Worm (Caenorhabditis elegans) whole organism, L4 larva: Measurements from ENCODE around the gene gad-3.

ENCODE experiments used
- D1046.2 ChIP-seq: fragments of 200-800 bp; sonication (Bioruptor generic); IDR thresholded peaks from 2 replicates; pipeline ENCODE4 v1.3.6; 2022; ENCODE audit warnings: missing genetic modification characterization, missing compliant biosample characterization
- F10B5.3 ChIP-seq: sonication (generic microtip); optimal IDR thresholded peaks from 2 replicates; lab custom pipeline; 2016; ENCODE audit warnings: mild to moderate bottlenecking, missing genetic modification characterization, missing compliant biosample characterization
- F44E2.7 ChIP-seq: fragments of 200-800 bp; sonication (Bioruptor generic); IDR thresholded peaks from 2 replicates; pipeline ENCODE4 v2.1.2; 2022; ENCODE audit warnings: missing genetic modification characterization, missing compliant biosample characterization
- F49E8.2 ChIP-seq: sonication (generic microtip); optimal IDR thresholded peaks from 2 replicates; lab custom pipeline; 2016; ENCODE audit warnings: missing compliant biosample characterization, mild to moderate bottlenecking, missing genetic modification characterization, borderline replicate concordance
- T26A8.4 ChIP-seq: fragments of 200-800 bp; sonication (Bioruptor generic); IDR thresholded peaks from 2 replicates; pipeline ENCODE4 v1.3.6; 2022; ENCODE audit warnings: missing genetic modification characterization, missing compliant biosample characterization
- Y48G9A.11 ChIP-seq: fragments of 200-800 bp; sonication (Bioruptor generic); IDR thresholded peaks from 2 replicates; pipeline ENCODE4 v1.3.6; 2022; ENCODE audit warnings: missing genetic modification reagents, missing genetic modification characterization, missing compliant biosample characterization
- Y5F2A.4 ChIP-seq: fragments of 200-800 bp; sonication (Bioruptor generic); optimal IDR thresholded peaks from 2 replicates; lab custom pipeline; 2018; ENCODE audit warnings: mild to moderate bottlenecking, missing genetic modification characterization, missing compliant biosample characterization
- ZK546.5 ChIP-seq, 2 experiments: sonication (generic microtip); optimal IDR thresholded peaks; 2 replicates each; lab custom pipeline; 2017; ENCODE audit warnings: missing biosample characterization in 2 of 2, missing genetic modification characterization in 2 of 2
- aha-1 ChIP-seq: fragments of 150-350 bp; peaks from one replicate; lab custom pipeline; 2014; ENCODE audit warnings: missing biosample characterization, missing genetic modification characterization
- ceh-20 ChIP-seq: fragments of 200-800 bp; sonication (Bioruptor generic); IDR thresholded peaks from 2 replicates; pipeline ENCODE4 v1.3.6; 2022; ENCODE audit warnings: missing genetic modification reagents, missing genetic modification characterization, missing compliant biosample characterization
- ceh-44 ChIP-seq: fragments of 200-800 bp; sonication (Bioruptor generic); IDR thresholded peaks from 2 replicates; pipeline ENCODE4 v1.3.6; 2022; ENCODE audit warnings: missing genetic modification reagents, missing genetic modification characterization, missing compliant biosample characterization
- cey-2 ChIP-seq: sonication (generic microtip); optimal IDR thresholded peaks from 3 replicates; lab custom pipeline; 2017; ENCODE audit warnings: missing genetic modification characterization, mild to moderate bottlenecking, missing compliant biosample characterization, antibody characterized with exemption, borderline replicate concordance; ENCODE audit not compliant: insufficient read depth
- daf-12 ChIP-seq: fragments of 150-350 bp; optimal IDR thresholded peaks from 2 replicates; lab custom pipeline; 2014; ENCODE audit warnings: missing biosample characterization, missing genetic modification reagents, missing genetic modification characterization
- dmd-6 ChIP-seq: fragments of 200-800 bp; sonication (Bioruptor generic); IDR thresholded peaks from 2 replicates; pipeline ENCODE4 v1.3.6; 2022; ENCODE audit warnings: missing genetic modification reagents, missing genetic modification characterization, missing compliant biosample characterization
- dpl-1 ChIP-seq: fragments of 150-350 bp; optimal IDR thresholded peaks from 2 replicates; lab custom pipeline; 2014; ENCODE audit warnings: missing biosample characterization, missing genetic modification reagents, missing genetic modification characterization
- duxl-1 ChIP-seq: sonication (generic microtip); optimal IDR thresholded peaks from 2 replicates; lab custom pipeline; 2016; ENCODE audit warnings: mild to moderate bottlenecking, missing genetic modification characterization, moderate library complexity, missing compliant biosample characterization; ENCODE audit not compliant: poor library complexity
- hlh-11 ChIP-seq: fragments of 200-800 bp; sonication (Bioruptor generic); optimal IDR thresholded peaks from 2 replicates; lab custom pipeline; 2018; ENCODE audit warnings: mild to moderate bottlenecking, missing genetic modification characterization, missing compliant biosample characterization
- hmg-1.1 ChIP-seq: fragments of 200-800 bp; sonication (Bioruptor generic); IDR thresholded peaks from 2 replicates; pipeline ENCODE4 v1.3.6; 2022; ENCODE audit warnings: missing genetic modification reagents, missing genetic modification characterization, missing compliant biosample characterization
- lin-15B ChIP-seq: fragments of 150-350 bp; sonication (generic microtip); optimal IDR thresholded peaks from 3 replicates; lab custom pipeline; 2014; ENCODE audit warnings: missing biosample characterization, missing genetic modification characterization
- lin-29 ChIP-seq: fragments of 200-800 bp; sonication (Bioruptor generic); IDR thresholded peaks from 2 replicates; pipeline ENCODE4 v1.3.6; 2022; ENCODE audit warnings: missing genetic modification reagents, missing genetic modification characterization, missing compliant biosample characterization
- lin-38 ChIP-seq: fragments of 200-800 bp; sonication (Bioruptor generic); IDR thresholded peaks from 2 replicates; pipeline ENCODE4 v1.3.6; 2022; ENCODE audit warnings: missing genetic modification reagents, missing genetic modification characterization, missing compliant biosample characterization
- lin-39 ChIP-seq: fragments of 150-350 bp; optimal IDR thresholded peaks from 2 replicates; lab custom pipeline; 2014; ENCODE audit warnings: missing biosample characterization, missing genetic modification reagents, missing genetic modification characterization
- lsy-2 ChIP-seq, 2 experiments: fragments of 150-350 bp in 1 of 2; sonication (generic microtip) in 1 of 2; optimal IDR thresholded peaks; 2 replicates each; lab custom pipeline; 2014 to 2017; ENCODE audit warnings: missing biosample characterization in 2 of 2, missing genetic modification characterization in 2 of 2
- mes-2 ChIP-seq: sonication (generic microtip); optimal IDR thresholded peaks from 2 replicates; lab custom pipeline; 2016; ENCODE audit warnings: missing genotype, mild to moderate bottlenecking, missing genetic modification characterization, missing compliant biosample characterization; ENCODE audit not compliant: poor library complexity, severe bottlenecking
- mxl-3 ChIP-seq: fragments of 200-800 bp; sonication (Bioruptor generic); optimal IDR thresholded peaks from 2 replicates; lab custom pipeline; 2018; ENCODE audit warnings: mild to moderate bottlenecking, missing genetic modification characterization, missing compliant biosample characterization
- nhr-10 ChIP-seq: fragments of 150-350 bp; optimal IDR thresholded peaks from 2 replicates; lab custom pipeline; 2014; ENCODE audit warnings: missing biosample characterization, missing genetic modification characterization
- nhr-102 ChIP-seq: sonication (generic microtip); optimal IDR thresholded peaks from 2 replicates; lab custom pipeline; 2016; ENCODE audit warnings: mild to moderate bottlenecking, missing genetic modification characterization, moderate library complexity, missing compliant biosample characterization
- nhr-41 ChIP-seq: fragments of 200-800 bp; sonication (Bioruptor generic); IDR thresholded peaks from 2 replicates; pipeline ENCODE4 v1.3.6; 2022; ENCODE audit warnings: missing genetic modification reagents, missing genetic modification characterization, missing compliant biosample characterization
- nhr-42 ChIP-seq: fragments of 200-800 bp; sonication (Bioruptor generic); IDR thresholded peaks from 2 replicates; pipeline ENCODE4 v1.3.6; 2022; ENCODE audit warnings: missing genetic modification characterization, missing compliant biosample characterization
- pqm-1 ChIP-seq: sonication (generic microtip); optimal IDR thresholded peaks from 2 replicates; lab custom pipeline; 2017; ENCODE audit warnings: missing biosample characterization, missing genetic modification characterization
- snpc-1.2 ChIP-seq: fragments of 200-800 bp; sonication (Bioruptor generic); IDR thresholded peaks from 2 replicates; pipeline ENCODE4 v1.3.6; 2022; ENCODE audit warnings: missing genetic modification reagents, missing genetic modification characterization, missing compliant biosample characterization
- spr-3 ChIP-seq: fragments of 200-800 bp; sonication (Bioruptor generic); optimal IDR thresholded peaks from 2 replicates; lab custom pipeline; 2018; ENCODE audit warnings: mild to moderate bottlenecking, missing genetic modification characterization, missing compliant biosample characterization
- tra-1 ChIP-seq: fragments of 200-800 bp; sonication (Bioruptor generic); IDR thresholded peaks from 2 replicates; pipeline ENCODE4 v1.3.6; 2022; ENCODE audit warnings: missing genetic modification reagents, missing genetic modification characterization, missing compliant biosample characterization
- unc-62 ChIP-seq, 3 experiments: fragments of 150-350 bp in 1 of 3; sonication (generic microtip); optimal IDR thresholded peaks in 2 of 3; peaks in 1 of 3; 1 replicate in 1 of 3; 2 replicates in 2 of 3; lab custom pipeline; 2014 to 2017; ENCODE audit warnings: missing biosample characterization in 3 of 3, missing genetic modification characterization in 3 of 3, missing genetic modification reagents in 3 of 3, missing genotype in 1 of 3
- vab-7 ChIP-seq: fragments of 200-800 bp; sonication (Bioruptor generic); IDR thresholded peaks from 2 replicates; pipeline ENCODE4 v1.3.6; 2022; ENCODE audit warnings: missing genetic modification reagents, missing genetic modification characterization, missing compliant biosample characterization
- zag-1 ChIP-seq: fragments of 150-350 bp; optimal IDR thresholded peaks from 2 replicates; lab custom pipeline; 2014; ENCODE audit warnings: missing biosample characterization, missing genetic modification characterization
- zip-11 ChIP-seq: fragments of 200-800 bp; sonication (Bioruptor generic); IDR thresholded peaks from 2 replicates; pipeline ENCODE4 v1.3.6; 2022; ENCODE audit warnings: missing genetic modification characterization, missing compliant biosample characterization

gad-3 gene

DNA sequence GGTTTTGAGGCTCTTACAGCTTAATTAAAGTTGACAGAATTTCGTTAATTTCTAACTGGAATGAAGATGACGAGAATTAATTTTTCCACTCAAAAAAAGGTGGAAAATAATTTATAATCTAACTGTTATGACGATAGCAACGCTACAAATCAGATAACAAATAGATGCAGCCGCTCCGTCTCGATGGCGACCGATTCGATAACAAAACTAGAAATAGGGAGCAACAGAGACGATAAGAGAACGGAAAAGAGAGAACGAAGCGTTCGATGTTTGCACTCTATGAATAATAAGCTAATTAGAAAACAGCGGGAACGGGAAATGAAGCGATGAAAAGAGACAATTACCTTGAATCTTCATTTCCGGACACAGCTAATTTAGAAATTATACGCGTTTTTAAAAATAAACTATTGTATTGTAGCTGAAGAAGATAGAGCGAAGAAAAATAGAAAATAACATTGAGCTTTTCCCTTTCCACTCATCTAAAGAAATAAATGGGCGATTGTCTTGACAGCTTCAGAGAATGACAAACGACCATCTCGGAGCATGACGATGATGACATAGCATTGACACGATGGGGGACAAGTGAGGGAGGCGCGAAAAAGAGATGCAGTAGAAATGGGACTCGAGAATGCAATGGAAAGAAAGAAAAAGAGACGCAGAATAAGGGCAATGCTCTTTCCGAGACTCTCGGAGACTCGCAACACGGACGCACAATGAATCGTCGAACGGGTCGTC, 46.0 kb upstream of the gad-3 start (continued):
- TF ChIP-seq unc-62 (GFP tag; optimal IDR thresholded peaks at IDR 0.05 in 1 of 2; lab: Kevin White, UChicago) (peak in 1 of 2 experiments; percentile 99), unc-62 (tag; optimal IDR thresholded peaks at IDR 0.05; lab: Kevin White, UChicago) (no peak), spr-3 (GFP tag; lab: Kevin White, UChicago) (no peak), lin-38 (no peak), dpl-1 (GFP tag; lab: Kevin White, UChicago) (no peak), mes-2 (peak; percentile 25), ceh-44 (GFP tag; lab: Robert Waterston, UW) (no peak), Y48G9A.11 (GFP tag; lab: Robert Waterston, UW) (no peak), lin-29 (no peak), vab-7 (GFP tag; lab: Robert Waterston, UW) (no peak), lin-15B (tag; lab: Kevin White, UChicago) (no peak), nhr-41 (no peak), F49E8.2 (tag; lab: Kevin White, UChicago) (no peak), nhr-42 (no peak), nhr-102 (no peak), zip-11 (no peak), dmd-6 (GFP tag; lab: Robert Waterston, UW) (peak; percentile 41; the same call in 1 of the 2 replicates), F10B5.3 (tag; lab: Kevin White, UChicago) (no peak), lsy-2 (tag; optimal IDR thresholded peaks at IDR 0.05; lab: Kevin White, UChicago) (peak in 1 of 2 experiments; percentile 4), pqm-1 (tag; lab: Kevin White, UChicago) (peak; percentile 56), ZK546.5 (tag; optimal IDR thresholded peaks at IDR 0.05; lab: Kevin White, UChicago) (no peak), T26A8.4 (GFP tag; lab: Robert Waterston, UW) (no peak), cey-2 (tag; lab: Kevin White, UChicago) (no peak)

DNA sequence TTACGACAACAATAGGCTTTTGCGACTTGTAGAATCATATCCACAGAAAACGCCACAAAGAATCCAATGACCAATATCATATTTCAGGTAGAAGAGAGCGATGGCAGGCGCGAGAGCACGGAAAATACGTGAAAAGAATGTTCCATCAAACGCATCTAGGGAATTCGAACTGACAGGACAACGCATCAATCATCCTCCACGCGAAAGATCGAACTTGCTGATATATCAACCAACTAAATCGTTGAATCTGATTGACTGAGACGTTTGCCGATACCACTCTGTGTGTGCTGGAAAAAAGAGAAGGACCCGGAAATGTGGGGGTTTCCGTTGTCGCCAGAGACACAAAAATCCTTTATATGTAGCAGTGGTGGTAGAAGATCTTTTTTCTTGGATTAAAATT, 45.4 kb upstream of the gad-3 start:
- TF ChIP-seq daf-12 (no peak), mxl-3 (no peak), nhr-10 (no peak), lin-39 (tag; lab: Kevin White, UChicago) (no peak), F44E2.7 (GFP tag; lab: Robert Waterston, UW) (no peak), zag-1 (tag; lab: Kevin White, UChicago) (no peak), Y5F2A.4 (GFP tag; lab: Kevin White, UChicago) (no peak), aha-1 (tag; lab: Kevin White, UChicago) (peak; percentile 73), ceh-20 (GFP tag; lab: Robert Waterston, UW) (peak; percentile 85), tra-1 (GFP tag; lab: Robert Waterston, UW) (no peak), snpc-1.2 (GFP tag; lab: Robert Waterston, UW) (no peak), unc-62 (GFP tag; optimal IDR thresholded peaks at IDR 0.05 in 1 of 2; lab: Kevin White, UChicago) (peak in 1 of 2 experiments; percentile 100), unc-62 (tag; optimal IDR thresholded peaks at IDR 0.05; lab: Kevin White, UChicago) (no peak), D1046.2 (no peak), hlh-11 (tag; lab: Kevin White, UChicago) (no peak), hmg-1.1 (no peak), duxl-1 (tag; lab: Kevin White, UChicago) (no peak), Y48G9A.11 (GFP tag; lab: Robert Waterston, UW) (0 out of 2 replicates have a peak, but pooled peaks have one; percentile 32)
- TF ChIP-seq, all 104 proteins: peak for 4
